Fruit fly (Drosophila melanogaster) whole organism, prepupa: Measurements from ENCODE around the gene CG2209.

Source experiments
- CG11902 ChIP-seq: fragments of 200-800 bp; sonication (Bioruptor generic); optimal IDR thresholded peaks from 3 replicates; lab custom pipeline; 2016; ENCODE audit warnings: missing biosample characterization, missing genetic modification characterization
- CG31627 ChIP-seq: fragments of 200-800 bp; sonication (Bioruptor generic); optimal IDR thresholded peaks from 3 replicates; lab custom pipeline; 2016; ENCODE audit warnings: missing biosample characterization, missing genetic modification characterization
- CG6276 ChIP-seq: fragments of 200-800 bp; sonication (Bioruptor generic); optimal IDR thresholded peaks from 2 replicates; lab custom pipeline; 2017; ENCODE audit warnings: missing biosample characterization, mild to moderate bottlenecking, missing genetic modification characterization
- CG6792 ChIP-seq: fragments of 200-800 bp; sonication (Bioruptor generic); optimal IDR thresholded peaks from 3 replicates; lab custom pipeline; 2016; ENCODE audit warnings: missing biosample characterization, missing genetic modification characterization
- CG8119 ChIP-seq: fragments of 200-800 bp; sonication (Bioruptor generic); IDR thresholded peaks from 3 replicates; pipeline ENCODE4 v1.3.6; 2022; ENCODE audit warnings: missing biosample characterization, missing genetic modification characterization
- Eip75B ChIP-seq: fragments of 200-800 bp; sonication (Bioruptor generic); optimal IDR thresholded peaks from 3 replicates; lab custom pipeline; 2016; ENCODE audit warnings: missing biosample characterization, missing genetic modification characterization
- Lpt ChIP-seq: fragments of 200-800 bp; sonication (Bioruptor generic); optimal IDR thresholded peaks from 3 replicates; lab custom pipeline; 2016; ENCODE audit warnings: missing biosample characterization, missing genetic modification characterization
- Met ChIP-seq: fragments of 200-800 bp; sonication (Bioruptor generic); optimal IDR thresholded peaks from 3 replicates; lab custom pipeline; 2016; ENCODE audit warnings: missing biosample characterization, missing genetic modification characterization
- OdsH ChIP-seq: fragments of 200-800 bp; sonication (Bioruptor generic); optimal IDR thresholded peaks from 3 replicates; lab custom pipeline; 2016; ENCODE audit warnings: missing biosample characterization, missing genetic modification characterization
- Sox14 ChIP-seq: fragments of 200-800 bp; sonication (Bioruptor generic); optimal IDR thresholded peaks from 3 replicates; lab custom pipeline; 2016; ENCODE audit warnings: missing biosample characterization, missing genetic modification characterization
- esn ChIP-seq: fragments of 200-800 bp; sonication (Bioruptor generic); optimal IDR thresholded peaks from 2 replicates; lab custom pipeline; 2016; ENCODE audit warnings: missing biosample characterization, mild to moderate bottlenecking, missing genetic modification characterization, moderate library complexity
- fd85E ChIP-seq: fragments of 200-800 bp; sonication (Bioruptor generic); optimal IDR thresholded peaks from 3 replicates; lab custom pipeline; 2016; ENCODE audit warnings: missing biosample characterization, missing genetic modification characterization

DNA sequence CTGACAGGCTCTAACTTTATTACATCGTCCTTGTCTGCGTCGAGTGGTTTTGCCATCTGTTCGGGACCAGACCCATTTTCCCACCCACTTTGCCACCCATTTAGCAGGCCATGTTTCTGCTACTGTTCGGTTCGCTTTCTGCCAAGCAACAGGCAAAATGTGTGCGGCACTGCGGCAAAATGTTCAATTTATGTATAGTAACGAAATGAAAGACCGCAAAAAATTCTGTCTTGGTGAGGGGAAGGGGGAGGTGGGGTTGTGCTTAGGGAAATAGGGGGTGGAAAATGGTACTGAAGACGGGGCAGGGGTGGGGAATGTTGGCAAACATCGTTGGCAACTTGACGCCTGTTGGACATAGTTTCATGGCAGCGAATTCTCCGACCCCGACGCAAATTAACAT, 9.7 kb upstream of the CG2209 start:
- no peak for TF ChIP-seq Met (GFP tag; lab: Kevin White, UChicago)
- no peak for TF ChIP-seq CG6792 (GFP tag; lab: Kevin White, UChicago)
- no peak for TF ChIP-seq Sox14 (GFP tag; lab: Kevin White, UChicago)
- TF ChIP-seq CG6276 (GFP tag; lab: Kevin White, UChicago): no peak
- TF ChIP-seq Eip75B (GFP tag; lab: Kevin White, UChicago): no peak
- no peak for TF ChIP-seq Lpt (GFP tag; lab: Kevin White, UChicago)
- no peak for TF ChIP-seq CG11902 (GFP tag; lab: Kevin White, UChicago)
- no peak for TF ChIP-seq OdsH (GFP tag; lab: Kevin White, UChicago)
- no peak for TF ChIP-seq CG31627 (GFP tag; lab: Kevin White, UChicago)
- no peak for TF ChIP-seq CG8119 (GFP tag; lab: Robert Waterston, UW)
- TF ChIP-seq fd85E (GFP tag; lab: Kevin White, UChicago): no peak
- no peak for TF ChIP-seq esn (GFP tag; lab: Kevin White, UChicago)
